Worm (Caenorhabditis elegans) whole organism, young adult: Measurements from ENCODE around the gene C34F6.10.

ENCODE experiments used
- B0019.2 ChIP-seq: fragments of 200-800 bp; sonication (Bioruptor generic); conservative IDR thresholded peaks from 2 replicates; pipeline ENCODE4 v1.3.6; 2022; ENCODE audit warnings: missing genetic modification reagents, missing genetic modification characterization, missing compliant biosample characterization
- B0035.1 ChIP-seq: sonication (generic microtip); optimal IDR thresholded peaks from 2 replicates; lab custom pipeline; 2016; ENCODE audit warnings: missing genetic modification characterization, mild to moderate bottlenecking, missing compliant biosample characterization, missing genotype, missing genetic modification reagents
- B0261.1 ChIP-seq: sonication (generic microtip); optimal IDR thresholded peaks from 2 replicates; lab custom pipeline; 2016; ENCODE audit warnings: mild to moderate bottlenecking, missing genetic modification characterization, moderate library complexity, missing compliant biosample characterization
- B0336.3 ChIP-seq: fragments of 200-800 bp; sonication (Bioruptor generic); IDR thresholded peaks from 2 replicates; pipeline ENCODE4 v1.3.6; 2022; ENCODE audit warnings: missing genetic modification characterization, missing compliant biosample characterization
- D2030.7 ChIP-seq: fragments of 200-800 bp; sonication (Bioruptor generic); IDR thresholded peaks from 2 replicates; pipeline ENCODE4 v1.3.6; 2022; ENCODE audit warnings: missing genetic modification reagents, missing genetic modification characterization, missing compliant biosample characterization
- F23B12.7 ChIP-seq: sonication (generic microtip); optimal IDR thresholded peaks from 2 replicates; lab custom pipeline; 2017; ENCODE audit warnings: missing genetic modification characterization, mild to moderate bottlenecking, missing compliant biosample characterization, antibody characterized with exemption, moderate library complexity; ENCODE audit not compliant: insufficient read depth
- F37B4.10 ChIP-seq: fragments of 200-800 bp; sonication (Bioruptor generic); IDR thresholded peaks from 2 replicates; pipeline ENCODE4 v1.3.6; 2022; ENCODE audit warnings: missing genetic modification characterization, missing compliant biosample characterization
- F49E8.2 ChIP-seq: sonication (generic microtip); optimal IDR thresholded peaks from 3 replicates; lab custom pipeline; 2017; ENCODE audit warnings: missing genetic modification characterization, mild to moderate bottlenecking, missing compliant biosample characterization, antibody characterized with exemption, moderate library complexity; ENCODE audit not compliant: insufficient read depth
- K11D2.4 ChIP-seq: fragments of 200-800 bp; sonication (Bioruptor generic); IDR thresholded peaks from 2 replicates; pipeline ENCODE4 v1.3.6; 2022; ENCODE audit warnings: missing genetic modification reagents, missing genetic modification characterization, missing compliant biosample characterization
- K12H6.12 ChIP-seq: fragments of 200-800 bp; sonication (Bioruptor generic); optimal IDR thresholded peaks from 2 replicates; lab custom pipeline; 2018; ENCODE audit warnings: mild to moderate bottlenecking, missing genetic modification characterization, missing compliant biosample characterization
- T26A5.8 ChIP-seq: sonication (generic microtip); optimal IDR thresholded peaks from 2 replicates; lab custom pipeline; 2016; ENCODE audit warnings: missing genetic modification characterization, missing compliant biosample characterization
- Y56A3A.18 ChIP-seq: fragments of 200-800 bp; sonication (Bioruptor generic); IDR thresholded peaks from 2 replicates; pipeline ENCODE4 v1.3.6; 2022; ENCODE audit warnings: missing genetic modification reagents, missing genetic modification characterization, missing compliant biosample characterization
- aptf-2 ChIP-seq: fragments of 200-800 bp; sonication (Bioruptor generic); conservative IDR thresholded peaks from 2 replicates; pipeline ENCODE4 v1.3.6; 2022; ENCODE audit warnings: missing genetic modification reagents, missing genetic modification characterization, missing compliant biosample characterization
- atf-7 ChIP-seq: sonication (generic microtip); optimal IDR thresholded peaks from 2 replicates; lab custom pipeline; 2017; ENCODE audit warnings: mild to moderate bottlenecking, missing genetic modification characterization, missing compliant biosample characterization
- attf-5 ChIP-seq: fragments of 200-800 bp; sonication (Bioruptor generic); optimal IDR thresholded peaks from 2 replicates; lab custom pipeline; 2018; ENCODE audit warnings: mild to moderate bottlenecking, missing genetic modification characterization, missing compliant biosample characterization
- ceh-27 ChIP-seq: fragments of 200-800 bp; sonication (Bioruptor generic); optimal IDR thresholded peaks from 2 replicates; lab custom pipeline; 2018; ENCODE audit warnings: mild to moderate bottlenecking, missing genetic modification characterization, moderate library complexity, missing compliant biosample characterization
- chd-7 ChIP-seq: sonication (generic microtip); optimal IDR thresholded peaks from 2 replicates; lab custom pipeline; 2016; ENCODE audit warnings: mild to moderate bottlenecking, missing genetic modification characterization, moderate library complexity, missing compliant biosample characterization
- dox-1 ChIP-seq: fragments of 200-800 bp; sonication (Bioruptor generic); IDR thresholded peaks from 2 replicates; pipeline ENCODE4 v1.3.6; 2022; ENCODE audit warnings: missing genetic modification reagents, missing genetic modification characterization, missing compliant biosample characterization
- efl-1 ChIP-seq: fragments of 150-350 bp; optimal IDR thresholded peaks from 2 replicates; lab custom pipeline; 2014; ENCODE audit warnings: missing biosample characterization, missing genetic modification reagents, missing genetic modification characterization
- egrh-3 ChIP-seq: fragments of 200-800 bp; sonication (Bioruptor generic); IDR thresholded peaks from 2 replicates; pipeline ENCODE4 v1.3.6; 2022; ENCODE audit warnings: missing genetic modification reagents, missing genetic modification characterization, missing compliant biosample characterization
- gei-17 ChIP-seq: fragments of 200-800 bp; sonication (Bioruptor generic); optimal IDR thresholded peaks from 2 replicates; lab custom pipeline; 2018; ENCODE audit warnings: mild to moderate bottlenecking, missing genetic modification characterization, missing compliant biosample characterization
- hmg-1.2 ChIP-seq: fragments of 200-800 bp; sonication (Bioruptor generic); IDR thresholded peaks from 2 replicates; pipeline ENCODE4 v1.3.6; 2022; ENCODE audit warnings: missing genetic modification reagents, missing genetic modification characterization, missing compliant biosample characterization
- let-526 ChIP-seq: fragments of 200-800 bp; sonication (Bioruptor generic); IDR thresholded peaks from 2 replicates; pipeline ENCODE4 v1.3.6; 2022; ENCODE audit warnings: missing genetic modification reagents, missing genetic modification characterization, missing compliant biosample characterization
- let-607 ChIP-seq, 2 experiments: fragments of 200-800 bp in 1 of 2; sonication (Bioruptor generic) in 1 of 2; sonication (generic microtip) in 1 of 2; optimal IDR thresholded peaks; 2 replicates each; lab custom pipeline; 2016 to 2018; ENCODE audit warnings: mild to moderate bottlenecking in 2 of 2, missing compliant biosample characterization in 2 of 2, missing genetic modification characterization in 2 of 2, moderate library complexity in 2 of 2, missing genotype in 1 of 2
- lin-35 ChIP-seq, 3 experiments: fragments of 150-350 bp in 2 of 3; sonication (generic microtip) in 1 of 3; optimal IDR thresholded peaks; 2 replicates each; lab custom pipeline; 2014 to 2018; ENCODE audit warnings: missing biosample characterization in 3 of 3, missing genetic modification characterization in 3 of 3, missing genetic modification reagents in 3 of 3
- lin-40 ChIP-seq: sonication (generic microtip); optimal IDR thresholded peaks from 2 replicates; lab custom pipeline; 2016; ENCODE audit warnings: missing genetic modification characterization, mild to moderate bottlenecking, missing compliant biosample characterization, missing genotype, missing genetic modification reagents
- lin-54 ChIP-seq: fragments of 200-800 bp; sonication (Bioruptor generic); optimal IDR thresholded peaks from 2 replicates; lab custom pipeline; 2018; ENCODE audit warnings: mild to moderate bottlenecking, missing genetic modification characterization, missing compliant biosample characterization
- madf-10 ChIP-seq: sonication (generic microtip); optimal IDR thresholded peaks from 2 replicates; lab custom pipeline; 2016; ENCODE audit warnings: mild to moderate bottlenecking, missing genetic modification characterization, missing compliant biosample characterization
- mcd-1 ChIP-seq: fragments of 200-800 bp; sonication (Bioruptor generic); IDR thresholded peaks from 2 replicates; pipeline ENCODE4 v1.3.6; 2022; ENCODE audit warnings: missing genetic modification reagents, missing genetic modification characterization, missing compliant biosample characterization
- nfyb-1 ChIP-seq: fragments of 200-800 bp; sonication (Bioruptor generic); IDR thresholded peaks from 2 replicates; pipeline ENCODE4 v1.3.6; 2022; ENCODE audit warnings: missing genetic modification reagents, missing genetic modification characterization, missing compliant biosample characterization
- nhr-80 ChIP-seq: sonication (generic microtip); optimal IDR thresholded peaks from 2 replicates; lab custom pipeline; 2016; ENCODE audit warnings: missing genetic modification characterization, missing compliant biosample characterization
- pha-4 ChIP-seq: fragments of 150-350 bp; sonication (generic microtip); optimal IDR thresholded peaks from 2 replicates; lab custom pipeline; 2014; ENCODE audit warnings: missing biosample characterization, missing genetic modification reagents, missing genetic modification characterization
- repo-1 ChIP-seq: sonication (generic microtip); optimal IDR thresholded peaks from 2 replicates; lab custom pipeline; 2017; ENCODE audit warnings: mild to moderate bottlenecking, missing genetic modification characterization, missing compliant biosample characterization
- rpc-1 ChIP-seq, 2 experiments: fragments of 150-350 bp in 1 of 2; sonication (generic microtip) in 1 of 2; optimal IDR thresholded peaks; 2 replicates each; lab custom pipeline; 2014 to 2018; ENCODE audit warnings: missing biosample characterization in 1 of 2, missing genetic modification characterization in 1 of 2, missing genetic modification reagents in 1 of 2, missing genotype in 1 of 2
- sea-2 ChIP-seq: fragments of 200-800 bp; sonication (Bioruptor generic); IDR thresholded peaks from 2 replicates; pipeline ENCODE4 v1.3.6; 2022; ENCODE audit warnings: missing genetic modification characterization, missing compliant biosample characterization
- snpc-4 ChIP-seq, 5 experiments: fragments of 150-350 bp in 1 of 5; sonication (generic microtip) in 4 of 5; optimal IDR thresholded peaks; 2 replicates each; lab custom pipeline; 2014 to 2018; ENCODE audit warnings: missing genetic modification characterization in 5 of 5, missing biosample characterization in 3 of 5, antibody characterized with exemption in 2 of 5, mild to moderate bottlenecking in 2 of 5, missing compliant biosample characterization in 2 of 5, missing genotype in 2 of 5, moderate library complexity in 2 of 5, missing genetic modification reagents in 1 of 5
- somi-1 ChIP-seq: fragments of 200-800 bp; sonication (Bioruptor generic); optimal IDR thresholded peaks from 2 replicates; lab custom pipeline; 2018; ENCODE audit warnings: mild to moderate bottlenecking, missing genetic modification characterization, missing compliant biosample characterization
- tbp1 ChIP-seq: fragments of 200-800 bp; sonication (Bioruptor generic); optimal IDR thresholded peaks from 2 replicates; lab custom pipeline; 2018; ENCODE audit warnings: mild to moderate bottlenecking, missing genetic modification characterization, missing compliant biosample characterization
- tlf-1 ChIP-seq: fragments of 200-800 bp; sonication (Bioruptor generic); optimal IDR thresholded peaks from 2 replicates; lab custom pipeline; 2018; ENCODE audit warnings: mild to moderate bottlenecking, missing genetic modification characterization, missing compliant biosample characterization
- xnd-1 ChIP-seq: sonication (generic microtip); optimal IDR thresholded peaks from 2 replicates; lab custom pipeline; 2016; ENCODE audit warnings: missing genotype, missing genetic modification reagents, missing genetic modification characterization, missing compliant biosample characterization
- zfh-2 ChIP-seq: fragments of 200-800 bp; sonication (Bioruptor generic); conservative IDR thresholded peaks from 2 replicates; pipeline ENCODE4 v1.3.6; 2022; ENCODE audit warnings: missing genetic modification reagents, missing genetic modification characterization, missing compliant biosample characterization
- ztf-18 ChIP-seq: sonication (generic microtip); optimal IDR thresholded peaks from 2 replicates; lab custom pipeline; 2016; ENCODE audit warnings: missing genotype, mild to moderate bottlenecking, missing genetic modification characterization, missing compliant biosample characterization

C34F6.10 gene

DNA sequence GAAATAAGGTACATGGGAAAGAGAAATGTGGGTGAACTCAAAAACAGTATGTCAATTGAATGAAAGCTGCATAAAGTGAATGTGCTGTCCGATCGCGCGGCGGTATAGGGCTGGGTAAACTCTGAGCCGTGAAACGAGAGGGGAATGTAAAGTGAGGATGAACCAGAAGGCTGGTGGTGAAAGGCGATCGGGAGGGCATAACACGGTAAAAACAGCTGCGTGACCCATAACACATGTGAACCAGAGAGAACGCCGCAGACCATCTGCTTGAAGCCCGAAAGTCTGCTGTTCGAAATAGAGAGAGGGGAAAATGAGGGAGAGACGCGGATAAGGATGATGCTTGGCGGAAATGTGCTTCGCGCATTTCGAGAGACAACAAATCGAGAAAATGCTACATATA, 30.0 kb downstream of the C34F6.10 start:
- TF ChIP-seq dox-1 (GFP tag; lab: Robert Waterston, UW) (0 out of 2 replicates have a peak, but pooled peaks have one; percentile 26), B0019.2 (GFP tag; lab: Robert Waterston, UW) (no peak), zfh-2 (GFP tag; lab: Robert Waterston, UW) (peak; percentile 55; the same call in 1 of the 2 replicates)

- no peak for TF ChIP-seq K11D2.4 (GFP tag; lab: Robert Waterston, UW)
- 0 out of 2 replicates have a peak, but pooled peaks have one; percentile 43 for TF ChIP-seq dox-1 (GFP tag; lab: Robert Waterston, UW)
- TF ChIP-seq sea-2 (GFP tag; lab: Robert Waterston, UW) = no peak
- TF ChIP-seq nhr-80 (tag; lab: Kevin White, UChicago) = peak; percentile 58
These were observed 31.6 kb downstream of the C34F6.10 start, which contains the start of gene C34F6.5 for ce11 chrX:11208788-11209187. TSS of gene C34F6.5 (minus strand) at chrX:11208888.

- TF ChIP-seq nfyb-1 (peak; percentile 77), Y56A3A.18 (GFP tag; lab: Robert Waterston, UW) (peak; percentile 82), T26A5.8 (tag; lab: Kevin White, UChicago) (no peak), ztf-18 (tag; lab: Kevin White, UChicago) (peak; percentile 95), let-607 (tag; optimal IDR thresholded peaks at IDR 0.05; lab: Kevin White, UChicago) (peak in 1 of 2 experiments; percentile 75), dox-1 (GFP tag; lab: Robert Waterston, UW) (peak; percentile 70), B0336.3 (GFP tag; lab: Robert Waterston, UW) (peak; percentile 76), mcd-1 (peak; percentile 70), xnd-1 (tag; lab: Kevin White, UChicago) (no peak), gei-17 (peak; percentile 72), attf-5 (GFP tag; lab: Kevin White, UChicago) (peak; percentile 41), D2030.7 (GFP tag; lab: Robert Waterston, UW) (no peak), egrh-3 (GFP tag; lab: Robert Waterston, UW) (no peak), nhr-80 (tag; lab: Kevin White, UChicago) (peak; percentile 62), somi-1 (peak; percentile 4), rpc-1 (optimal IDR thresholded peaks at IDR 0.05; lab: Kevin White, UChicago) (no peak), rpc-1 (tag; optimal IDR thresholded peaks at IDR 0.05; lab: Kevin White, UChicago) (no peak), repo-1 (peak; percentile 41), tbp1 (GFP tag; lab: Kevin White, UChicago) (peak; percentile 62), F49E8.2 (tag; lab: Kevin White, UChicago) (no peak), F37B4.10 (GFP tag; lab: Robert Waterston, UW) (no peak), tlf-1 (GFP tag; lab: Kevin White, UChicago) (peak; percentile 39), aptf-2 (GFP tag; lab: Robert Waterston, UW) (no peak), pha-4 (tag; lab: Kevin White, UChicago) (peak; percentile 61), hmg-1.2 (GFP tag; lab: Robert Waterston, UW) (peak; percentile 98), snpc-4 (GFP tag; optimal IDR thresholded peaks at IDR 0.05; lab: Kevin White, UChicago) (no peak), snpc-4 (tag; optimal IDR thresholded peaks at IDR 0.05; lab: Kevin White, UChicago) (peak in 2 of 4 experiments; percentile 44 to 57), ceh-27 (no peak), sea-2 (GFP tag; lab: Robert Waterston, UW) (no peak), lin-40 (tag; lab: Kevin White, UChicago) (peak; percentile 93), chd-7 (tag; lab: Kevin White, UChicago) (peak; percentile 20), lin-35 (GFP tag; optimal IDR thresholded peaks at IDR 0.05; lab: Kevin White, UChicago) (peak in 1 of 3 experiments; percentile 68), madf-10 (peak; percentile 24), B0261.1 (tag; lab: Kevin White, UChicago) (no peak), K11D2.4 (GFP tag; lab: Robert Waterston, UW) (peak; percentile 71), let-526 (GFP tag; lab: Robert Waterston, UW) (peak; percentile 62; the same call in 1 of the 2 replicates), K12H6.12 (tag; lab: Kevin White, UChicago) (peak; percentile 42), efl-1 (GFP tag; lab: Kevin White, UChicago) (no peak), atf-7 (peak; percentile 13), F23B12.7 (tag; lab: Kevin White, UChicago) (no peak), B0035.1 (tag; lab: Kevin White, UChicago) (peak; percentile 32), lin-54 (GFP tag; lab: Kevin White, UChicago) (peak; percentile 48)
These were observed 33.5 kb downstream of the C34F6.10 start, which contains the start of gene hst-2 for ce11 chrX:11206953-11207352. TSS of gene hst-2 (minus strand) at chrX:11207155.
